Worm (Caenorhabditis elegans): ENCODE data around the gene unc-33.

ce11 chrIV:3524584-3525020 is 7.9 kb downstream of the unc-33 start:
- TF ChIP-seq ref-1 (GFP tag; conservative IDR thresholded peaks at IDR 0.05) (peak; percentile 82), flt-1 (GFP tag; IDR thresholded peaks at IDR 0.05) (peak; percentile 95), klf-2 (GFP tag; conservative IDR thresholded peaks at IDR 0.05) (peak; percentile 75)
